Worm (Caenorhabditis elegans): Measurements from ENCODE around the gene osta-3.
A peak's percentile ranks its signal among the peaks of the same experiment; 100 is the strongest.

The osta-3 gene

ce11 chrII:14794935-14795454 is 17.3 kb upstream of the osta-3 start, which contains the start of gene eif-3.B (continued):
- TF ChIP-seq lin-11 (tag; optimal IDR thresholded peaks at IDR 0.05) (peak; percentile 97), nhr-77 (tag; optimal IDR thresholded peaks at IDR 0.05) (peak; percentile 82), crh-2 (tag; optimal IDR thresholded peaks at IDR 0.05) (peak; percentile 94), ztf-4 (tag; optimal IDR thresholded peaks at IDR 0.05) (peak; percentile 90), sma-9 (GFP tag; optimal IDR thresholded peaks at IDR 0.05) (peak; percentile 96), sma-9 (tag; optimal IDR thresholded peaks at IDR 0.05) (no peak), snpc-4 (tag; optimal IDR thresholded peaks at IDR 0.05) (peak; percentile 93), peb-1 (tag; optimal IDR thresholded peaks at IDR 0.05) (no peak)

DNA sequence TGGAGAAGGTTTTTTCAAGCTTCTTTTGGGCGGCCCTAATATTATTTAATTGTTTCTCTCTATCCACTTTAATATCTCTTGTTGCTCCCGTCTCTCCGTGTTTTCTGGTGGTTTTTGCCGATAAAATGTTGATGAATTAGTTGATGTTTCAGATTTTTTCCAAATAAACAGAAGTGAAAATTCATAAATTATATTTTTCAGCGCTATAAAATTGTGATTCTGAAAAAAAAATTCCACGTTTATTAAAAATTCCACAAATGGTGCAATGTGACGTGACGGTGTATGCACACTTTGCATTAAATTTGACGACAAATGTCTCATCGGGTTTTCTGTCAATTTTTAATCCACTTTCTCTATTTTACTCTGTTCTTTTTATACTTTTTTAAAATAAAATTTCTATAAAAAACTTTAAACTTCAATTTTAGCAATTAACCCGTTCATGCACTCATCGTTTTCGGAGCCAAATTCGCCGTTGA is 14.2 kb upstream of the osta-3 start, which contains the start of gene tbc-20:
Gene tbc-20, plus strand, starts transcription at position 426 of the 476 bp plus-strand sequence.
- TF ChIP-seq nhr-23 (tag; optimal IDR thresholded peaks at IDR 0.05) (no peak), nhr-77 (tag; optimal IDR thresholded peaks at IDR 0.05) (peak; percentile 25), zag-1 (tag; optimal IDR thresholded peaks at IDR 0.05) (no peak), crh-2 (tag; optimal IDR thresholded peaks at IDR 0.05) (peak; percentile 40), C34F6.9 (tag; optimal IDR thresholded peaks at IDR 0.05) (peak; percentile 44), nhr-21 (tag; optimal IDR thresholded peaks at IDR 0.05) (no peak), ztf-4 (tag; optimal IDR thresholded peaks at IDR 0.05) (no peak), snpc-4 (tag; optimal IDR thresholded peaks at IDR 0.05) (no peak), mbf-1 (tag; optimal IDR thresholded peaks at IDR 0.05) (no peak), nhr-6 (tag; optimal IDR thresholded peaks at IDR 0.05) (no peak), unc-55 (GFP tag; optimal IDR thresholded peaks at IDR 0.05) (peak; percentile 51), ZK546.5 (tag; optimal IDR thresholded peaks at IDR 0.05) (no peak), ceh-16 (tag; optimal IDR thresholded peaks at IDR 0.05) (no peak), nhr-129 (tag; optimal IDR thresholded peaks at IDR 0.05) (no peak), ceh-82 (tag; optimal IDR thresholded peaks at IDR 0.05) (no peak), peb-1 (tag; optimal IDR thresholded peaks at IDR 0.05) (no peak), aly-2 (tag; optimal IDR thresholded peaks at IDR 0.05) (no peak), dmd-4 (tag; optimal IDR thresholded peaks at IDR 0.05) (no peak), ama-1 (optimal IDR thresholded peaks at IDR 0.05) (no peak), egl-27 (tag; optimal IDR thresholded peaks at IDR 0.05) (no peak), blmp-1 (tag; optimal IDR thresholded peaks at IDR 0.05; ENCODE audit: insufficient read depth) (no peak), lin-39 (tag; optimal IDR thresholded peaks at IDR 0.05) (no peak), unc-62 (GFP tag; optimal IDR thresholded peaks at IDR 0.05) (no peak), lsy-2 (tag; optimal IDR thresholded peaks at IDR 0.05) (peak in 1 of 2 experiments; percentile 54), nhr-25 (tag; optimal IDR thresholded peaks at IDR 0.05) (peak; percentile 29), mdl-1 (tag; optimal IDR thresholded peaks at IDR 0.05) (no peak), mab-5 (tag; optimal IDR thresholded peaks at IDR 0.05) (no peak), lin-13 (GFP tag; optimal IDR thresholded peaks at IDR 0.05) (peak; percentile 20), sma-9 (GFP tag; optimal IDR thresholded peaks at IDR 0.05) (peak; percentile 20), sma-9 (tag; optimal IDR thresholded peaks at IDR 0.05) (no peak), F13H6.1 (tag; optimal IDR thresholded peaks at IDR 0.05) (no peak), lin-11 (tag; optimal IDR thresholded peaks at IDR 0.05) (no peak), nhr-237 (tag; optimal IDR thresholded peaks at IDR 0.05) (no peak), alr-1 (tag; optimal IDR thresholded peaks at IDR 0.05) (no peak), unc-39 (tag; optimal IDR thresholded peaks at IDR 0.05) (no peak), elt-3 (tag; optimal IDR thresholded peaks at IDR 0.05) (no peak), elt-1 (tag; optimal IDR thresholded peaks at IDR 0.05) (no peak), R02D3.7 (tag; optimal IDR thresholded peaks at IDR 0.05) (no peak), nhr-10 (tag; optimal IDR thresholded peaks at IDR 0.05) (no peak), fos-1 (tag; optimal IDR thresholded peaks at IDR 0.05) (no peak), gmeb-1 (tag; optimal IDR thresholded peaks at IDR 0.05) (peak; percentile 16), ztf-11 (tag; optimal IDR thresholded peaks at IDR 0.05) (no peak), ztf-1 (GFP tag; conservative IDR thresholded peaks at IDR 0.05) (no peak), Y55F3AM.14 (GFP tag; optimal IDR thresholded peaks at IDR 0.05) (no peak), sma-3 (GFP tag; optimal IDR thresholded peaks at IDR 0.05) (peak; percentile 20), skn-1 (tag; optimal IDR thresholded peaks at IDR 0.05) (no peak), sem-4 (tag; optimal IDR thresholded peaks at IDR 0.05) (peak; percentile 18), nhr-11 (tag; optimal IDR thresholded peaks at IDR 0.05) (no peak), nhr-12 (tag; optimal IDR thresholded peaks at IDR 0.05) (no peak)

Data from whole organism, L2 larva.